Worm (Caenorhabditis elegans): Measurements from ENCODE around the gene C34E11.2.
A peak's percentile ranks its signal among the peaks of the same experiment; 100 is the strongest.

Gene C34E11.2

ce11 chrX:11758809-11759208, 55.7 kb downstream of the C34E11.2 start, which contains the start of gene lact-7:
Gene lact-7, plus strand, starts transcription at chrX:11759109.
- TF ChIP-seq dao-5 (tag; optimal IDR thresholded peaks at IDR 0.05): no peak
- TF ChIP-seq him-1 (tag; optimal IDR thresholded peaks at IDR 0.05): no peak

DNA sequence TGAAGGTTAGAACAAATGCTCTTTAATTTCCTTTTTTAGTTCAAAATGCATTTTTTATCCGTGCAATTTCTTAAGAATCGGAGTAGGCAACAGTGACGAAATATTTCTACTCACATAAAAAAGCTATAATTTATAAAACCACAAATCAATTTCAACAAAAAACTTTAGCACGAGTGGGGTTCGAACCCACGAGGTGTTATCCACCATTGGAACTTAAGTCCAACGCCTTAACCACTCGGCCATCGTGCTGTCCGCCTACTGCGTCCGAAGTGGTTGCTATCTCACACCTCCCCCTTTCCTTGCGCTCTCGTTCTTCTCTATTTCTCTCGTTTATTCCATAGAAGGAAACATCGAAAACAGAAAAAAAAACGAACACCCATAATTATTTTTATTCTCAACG, 56.9 kb downstream of the C34E11.2 start:
- TF ChIP-seq dao-5 (tag; optimal IDR thresholded peaks at IDR 0.05): peak; percentile 86
- TF ChIP-seq him-1 (tag; optimal IDR thresholded peaks at IDR 0.05): peak; percentile 90
- peak; percentile 48 for TF ChIP-seq W03F9.2 (tag; optimal IDR thresholded peaks at IDR 0.05)

All from whole organism, L4/young adult.